Worm (Caenorhabditis elegans) whole organism, L2 larva: ENCODE results near the gene W09D6.5.
A peak's percentile ranks its signal among the peaks of the same experiment; 100 is the strongest.
"Not testable (repeated sequence)": the region's sequence is repeated elsewhere in the genome, so short reads cannot be mapped to it uniquely, and the experiment has no call there.

Experiments
- C34F6.9 ChIP-seq: fragments of 150-350 bp; optimal IDR thresholded peaks from 2 replicates; lab custom pipeline; 2014; ENCODE audit warnings: missing biosample characterization, missing genetic modification characterization
- F13H6.1 ChIP-seq: sonication (generic microtip); optimal IDR thresholded peaks from 2 replicates; lab custom pipeline; 2016; ENCODE audit warnings: missing genetic modification characterization, missing compliant biosample characterization
- R02D3.7 ChIP-seq: fragments of 150-350 bp; optimal IDR thresholded peaks from 2 replicates; lab custom pipeline; 2014; ENCODE audit warnings: missing biosample characterization, missing genetic modification characterization
- Y55F3AM.14 ChIP-seq: fragments of 200-800 bp; sonication (Bioruptor generic); optimal IDR thresholded peaks from 2 replicates; lab custom pipeline; 2018; ENCODE audit warnings: mild to moderate bottlenecking, missing genetic modification characterization, missing compliant biosample characterization
- alr-1 ChIP-seq: fragments of 150-350 bp; optimal IDR thresholded peaks from 2 replicates; lab custom pipeline; 2014; ENCODE audit warnings: missing biosample characterization, missing genetic modification characterization
- aly-2 ChIP-seq: fragments of 150-350 bp; optimal IDR thresholded peaks from 2 replicates; lab custom pipeline; 2014; ENCODE audit warnings: missing biosample characterization, missing genetic modification characterization
- ama-1 ChIP-seq: fragments of 150-350 bp; optimal IDR thresholded peaks from 2 replicates; lab custom pipeline; 2018; ENCODE audit warnings: inconsistent platforms
- ceh-16 ChIP-seq: fragments of 150-350 bp; optimal IDR thresholded peaks from 2 replicates; lab custom pipeline; 2014; ENCODE audit warnings: missing biosample characterization, missing genetic modification characterization
- ceh-82 ChIP-seq: fragments of 150-350 bp; optimal IDR thresholded peaks from 2 replicates; lab custom pipeline; 2014; ENCODE audit warnings: missing biosample characterization, missing genetic modification characterization
- crh-2 ChIP-seq: sonication (generic microtip); optimal IDR thresholded peaks from 2 replicates; lab custom pipeline; 2017; ENCODE audit warnings: missing biosample characterization, missing genetic modification characterization
- dmd-4 ChIP-seq: sonication (generic microtip); optimal IDR thresholded peaks from 2 replicates; lab custom pipeline; 2017; ENCODE audit warnings: missing biosample characterization, missing genetic modification characterization
- egl-27 ChIP-seq: sonication (generic microtip); optimal IDR thresholded peaks from 3 replicates; lab custom pipeline; 2017; ENCODE audit warnings: missing biosample characterization, missing genetic modification reagents, missing genetic modification characterization
- elt-1 ChIP-seq: fragments of 150-350 bp; optimal IDR thresholded peaks from 2 replicates; lab custom pipeline; 2014; ENCODE audit warnings: missing biosample characterization, missing genetic modification characterization
- elt-3 ChIP-seq: sonication (generic microtip); optimal IDR thresholded peaks from 2 replicates; lab custom pipeline; 2017; ENCODE audit warnings: missing biosample characterization, missing genetic modification characterization
- fos-1 ChIP-seq: fragments of 150-350 bp; optimal IDR thresholded peaks from 2 replicates; lab custom pipeline; 2014; ENCODE audit warnings: missing biosample characterization, missing genetic modification characterization
- gmeb-1 ChIP-seq: fragments of 150-350 bp; optimal IDR thresholded peaks from 2 replicates; lab custom pipeline; 2014; ENCODE audit warnings: missing biosample characterization, missing genetic modification characterization
- lin-13 ChIP-seq: fragments of 150-350 bp; optimal IDR thresholded peaks from 2 replicates; lab custom pipeline; 2014; ENCODE audit warnings: missing biosample characterization, missing genetic modification reagents, missing genetic modification characterization
- lin-39 ChIP-seq: fragments of 150-350 bp; optimal IDR thresholded peaks from 2 replicates; lab custom pipeline; 2014; ENCODE audit warnings: missing biosample characterization, missing genetic modification reagents, missing genetic modification characterization
- mab-5 ChIP-seq: fragments of 150-350 bp; optimal IDR thresholded peaks from 2 replicates; lab custom pipeline; 2014; ENCODE audit warnings: missing biosample characterization, missing genetic modification characterization
- mbf-1 ChIP-seq: sonication (generic microtip); optimal IDR thresholded peaks from 2 replicates; lab custom pipeline; 2017; ENCODE audit warnings: missing biosample characterization, missing genetic modification characterization
- mdl-1 ChIP-seq, 2 experiments: fragments of 150-350 bp in 1 of 2; sonication (generic microtip) in 1 of 2; optimal IDR thresholded peaks; 2 replicates each; lab custom pipeline; 2017; ENCODE audit warnings: missing biosample characterization in 2 of 2, missing genetic modification characterization in 2 of 2
- nhr-11 ChIP-seq: fragments of 150-350 bp; optimal IDR thresholded peaks from 2 replicates; lab custom pipeline; 2014; ENCODE audit warnings: missing biosample characterization, missing genetic modification characterization
- nhr-12 ChIP-seq: fragments of 150-350 bp; optimal IDR thresholded peaks from 2 replicates; lab custom pipeline; 2014; ENCODE audit warnings: missing biosample characterization, missing genetic modification characterization
- nhr-129 ChIP-seq: fragments of 150-350 bp; optimal IDR thresholded peaks from 2 replicates; lab custom pipeline; 2014; ENCODE audit warnings: missing biosample characterization, missing genetic modification characterization
- nhr-21 ChIP-seq: fragments of 150-350 bp; optimal IDR thresholded peaks from 2 replicates; lab custom pipeline; 2014; ENCODE audit warnings: missing biosample characterization, missing genetic modification characterization
- nhr-23 ChIP-seq: fragments of 150-350 bp; optimal IDR thresholded peaks from 2 replicates; lab custom pipeline; 2014; ENCODE audit warnings: missing biosample characterization, missing genetic modification reagents, missing genetic modification characterization
- nhr-237 ChIP-seq: fragments of 150-350 bp; optimal IDR thresholded peaks from 2 replicates; lab custom pipeline; 2014; ENCODE audit warnings: missing biosample characterization, missing genetic modification characterization
- nhr-6 ChIP-seq: fragments of 150-350 bp; optimal IDR thresholded peaks from 2 replicates; lab custom pipeline; 2014; ENCODE audit warnings: missing biosample characterization, missing genetic modification characterization
- peb-1 ChIP-seq: fragments of 150-350 bp; optimal IDR thresholded peaks from 2 replicates; lab custom pipeline; 2014; ENCODE audit warnings: missing biosample characterization, missing genetic modification characterization
- sem-4 ChIP-seq: fragments of 150-350 bp; optimal IDR thresholded peaks from 2 replicates; lab custom pipeline; 2014; ENCODE audit warnings: missing biosample characterization, missing genetic modification reagents, missing genetic modification characterization
- skn-1 ChIP-seq: sonication (generic microtip); optimal IDR thresholded peaks from 2 replicates; lab custom pipeline; 2017; ENCODE audit warnings: missing biosample characterization, missing genetic modification characterization
- sma-9 ChIP-seq, 2 experiments: fragments of 150-350 bp in 1 of 2; sonication (generic microtip) in 1 of 2; optimal IDR thresholded peaks; 2 replicates each; lab custom pipeline; 2014 to 2016; ENCODE audit warnings: missing genetic modification characterization in 2 of 2, mild to moderate bottlenecking in 1 of 2, missing biosample characterization in 1 of 2, missing compliant biosample characterization in 1 of 2, missing genetic modification reagents in 1 of 2, moderate library complexity in 1 of 2
- snpc-4 ChIP-seq: fragments of 150-350 bp; optimal IDR thresholded peaks from 2 replicates; lab custom pipeline; 2014; ENCODE audit warnings: missing biosample characterization, missing genetic modification characterization
- unc-39 ChIP-seq: fragments of 150-350 bp; optimal IDR thresholded peaks from 2 replicates; lab custom pipeline; 2014; ENCODE audit warnings: missing biosample characterization, missing genetic modification characterization
- unc-55 ChIP-seq: fragments of 150-350 bp; sonication (generic microtip); optimal IDR thresholded peaks from 3 replicates; lab custom pipeline; 2014; ENCODE audit warnings: missing biosample characterization, missing genetic modification reagents, missing genetic modification characterization
- unc-62 ChIP-seq: fragments of 150-350 bp; optimal IDR thresholded peaks from 2 replicates; lab custom pipeline; 2014; ENCODE audit warnings: missing biosample characterization, missing genetic modification reagents, missing genetic modification characterization
- ztf-1 ChIP-seq: fragments of 200-800 bp; sonication (Bioruptor generic); conservative IDR thresholded peaks from 2 replicates; pipeline ENCODE4 v1.3.6; 2022; ENCODE audit warnings: missing genetic modification characterization, missing compliant biosample characterization
- ztf-11 ChIP-seq: sonication (generic microtip); optimal IDR thresholded peaks from 2 replicates; lab custom pipeline; 2017; ENCODE audit warnings: missing biosample characterization, missing genetic modification characterization
- ztf-4 ChIP-seq: fragments of 150-350 bp; optimal IDR thresholded peaks from 2 replicates; lab custom pipeline; 2014; ENCODE audit warnings: missing biosample characterization, missing genetic modification characterization

Gene W09D6.5

DNA sequence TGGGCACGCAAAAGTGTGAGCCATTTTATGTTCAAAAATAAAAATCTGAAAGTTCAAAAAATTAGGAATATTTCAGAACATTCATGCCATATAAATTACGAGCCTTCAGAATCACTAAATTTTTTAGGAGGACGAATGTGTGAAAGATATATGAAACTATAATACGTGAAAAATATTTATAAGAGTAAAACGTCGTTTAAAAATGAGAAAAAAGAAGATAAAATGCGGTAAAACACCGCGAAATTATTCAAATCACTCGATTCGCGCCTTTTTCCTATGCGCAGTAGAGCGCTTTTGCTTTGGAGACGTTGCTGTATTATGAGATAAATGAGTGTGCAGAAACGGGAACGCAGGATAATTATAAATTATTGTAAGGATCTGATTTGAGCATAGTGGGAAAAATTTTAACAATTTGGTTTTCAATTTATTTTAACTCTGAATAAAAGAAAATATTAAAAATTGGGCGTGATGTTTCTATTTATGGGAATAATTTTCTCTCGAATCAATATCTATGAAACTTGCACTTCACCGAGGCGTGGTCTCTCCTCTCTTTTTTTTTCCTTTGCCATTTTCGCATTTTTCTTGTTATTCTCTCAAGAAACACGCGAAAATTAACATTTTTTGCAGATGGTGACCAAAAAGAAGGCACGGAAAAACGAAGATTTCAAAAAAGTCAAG is 31.0 kb downstream of the W09D6.5 start, which contains the start of the genes sup-35 and Y48A6C.4 (continued):
- TF ChIP-seq Y55F3AM.14 (GFP tag; lab: Kevin White, UChicago): no peak
- TF ChIP-seq sem-4: peak; percentile 30
- TF ChIP-seq unc-62 (GFP tag; lab: Kevin White, UChicago): no peak
- no peak for TF ChIP-seq skn-1 (tag; lab: Kevin White, UChicago)
- no peak for TF ChIP-seq egl-27
- TF ChIP-seq nhr-6 (tag; lab: Kevin White, UChicago): peak; percentile 64
- no peak for TF ChIP-seq ceh-16 (tag; lab: Kevin White, UChicago)
- no peak for TF ChIP-seq nhr-12 (tag; lab: Kevin White, UChicago)
- peak; percentile 77 for TF ChIP-seq sma-9 (GFP tag; optimal IDR thresholded peaks at IDR 0.05; lab: Kevin White, UChicago)
- TF ChIP-seq sma-9 (tag; optimal IDR thresholded peaks at IDR 0.05; lab: Kevin White, UChicago): no peak
- no peak for TF ChIP-seq aly-2 (tag; lab: Kevin White, UChicago)
- no peak for TF ChIP-seq elt-1 (tag; lab: Kevin White, UChicago)
- no peak for TF ChIP-seq R02D3.7 (tag; lab: Kevin White, UChicago)
- peak; percentile 49 for TF ChIP-seq ztf-4 (tag; lab: Kevin White, UChicago)
- no peak for TF ChIP-seq ztf-11 (tag; lab: Kevin White, UChicago)
- no peak for TF ChIP-seq mab-5 (tag; lab: Kevin White, UChicago)

DNA sequence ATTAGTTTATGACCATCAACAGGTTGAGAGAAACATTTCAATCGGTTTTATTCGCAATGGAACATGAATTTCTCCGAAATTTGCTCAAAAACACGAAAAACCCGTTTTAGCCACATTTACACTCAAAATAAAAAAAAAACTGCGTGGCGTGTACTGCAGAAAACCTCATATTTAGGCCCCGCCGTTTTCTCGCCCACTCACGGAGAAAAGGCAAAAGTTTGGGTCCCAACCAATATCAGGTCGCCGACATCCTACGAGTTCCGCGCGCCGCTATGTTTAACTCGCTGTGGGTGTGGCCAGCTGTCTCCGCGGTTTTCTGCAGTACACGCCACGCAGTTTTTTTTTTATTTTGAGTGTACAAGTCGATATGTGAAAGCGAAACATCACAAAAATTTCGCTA is 35.6 kb downstream of the W09D6.5 start:
- no peak for TF ChIP-seq ceh-82 (tag; lab: Kevin White, UChicago)
- TF ChIP-seq snpc-4 (tag; lab: Kevin White, UChicago): peak; percentile 75
- TF ChIP-seq nhr-23 (tag; lab: Kevin White, UChicago): no peak
- TF ChIP-seq, all 48 proteins: peak for 1

DNA sequence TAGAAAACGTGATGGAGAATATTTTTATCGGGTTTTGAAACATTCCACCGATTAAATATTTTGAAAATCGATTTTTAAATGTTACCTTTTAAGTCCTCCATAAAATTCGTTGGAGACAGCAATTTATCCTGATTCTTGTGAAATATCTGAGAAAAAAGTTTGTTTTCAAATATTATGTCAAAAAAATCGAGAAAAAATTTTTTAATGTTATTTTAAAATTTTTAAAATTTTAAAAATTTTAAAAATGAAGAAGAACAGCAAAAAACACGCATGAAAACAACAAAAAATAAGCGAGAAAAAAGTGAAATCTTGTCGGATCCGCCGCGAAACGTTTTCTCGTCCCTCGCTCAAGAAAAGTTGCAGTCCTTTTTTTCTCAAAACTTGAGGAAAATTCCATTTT is 39.2 kb downstream of the W09D6.5 start, which contains the start of gene Y48A6C.8:
Gene Y48A6C.8 (minus strand): TSS at position 101 of the 400 bp plus-strand sequence.
- TF ChIP-seq peb-1 (tag; lab: Kevin White, UChicago) (no peak), ztf-1 (GFP tag; lab: Robert Waterston, UW) (no peak)

DNA sequence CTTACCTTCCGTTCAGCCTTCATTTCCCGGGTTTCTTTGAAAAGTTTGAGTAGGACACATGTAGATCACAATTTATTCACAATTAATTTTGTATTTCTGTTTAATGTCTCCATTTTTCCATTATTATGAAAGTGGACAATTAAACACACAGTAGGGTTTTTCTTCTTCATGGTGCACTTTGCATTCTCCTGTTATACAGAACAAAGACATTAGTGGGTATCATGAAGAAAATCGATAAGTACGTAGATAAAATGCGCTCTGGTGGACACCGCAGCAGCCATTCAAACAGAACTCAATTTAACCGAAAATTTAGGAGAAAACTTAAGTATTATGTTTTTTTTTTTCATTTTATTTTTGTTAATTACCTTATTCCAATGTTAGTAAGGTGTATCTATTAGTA is 41.1 kb downstream of the W09D6.5 start:
- no peak for TF ChIP-seq nhr-129 (tag; lab: Kevin White, UChicago)
- no peak for TF ChIP-seq ztf-4 (tag; lab: Kevin White, UChicago)
- TF ChIP-seq mdl-1 (tag; optimal IDR thresholded peaks at IDR 0.05; lab: Kevin White, UChicago): no peak
- TF ChIP-seq gmeb-1 (tag; lab: Kevin White, UChicago): no peak
- TF ChIP-seq unc-62 (GFP tag; lab: Kevin White, UChicago): no peak
- TF ChIP-seq C34F6.9: peak; percentile 1
- no peak for TF ChIP-seq skn-1 (tag; lab: Kevin White, UChicago)
- TF ChIP-seq unc-55 (GFP tag; lab: Kevin White, UChicago): peak; percentile 29
- no peak for TF ChIP-seq snpc-4 (tag; lab: Kevin White, UChicago)
- TF ChIP-seq fos-1 (tag; lab: Kevin White, UChicago): no peak
- no peak for TF ChIP-seq ceh-82 (tag; lab: Kevin White, UChicago)

DNA sequence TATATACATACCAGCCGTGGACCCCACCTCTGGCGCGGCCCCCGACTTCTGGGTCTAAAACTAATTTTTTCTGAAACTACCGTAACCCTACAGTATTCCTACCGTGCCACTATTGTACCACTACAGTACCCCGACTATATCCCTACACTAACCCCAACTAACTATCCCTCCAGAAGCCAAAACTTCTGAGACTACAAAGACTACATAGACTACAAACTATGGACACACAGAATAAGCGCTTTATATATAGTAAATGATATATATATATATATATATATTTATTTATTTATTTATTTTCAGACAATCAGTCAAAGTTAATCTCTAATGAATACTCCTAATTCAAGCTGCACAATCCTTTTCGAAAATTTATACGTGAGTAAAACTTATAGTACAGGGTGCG is 43.2 kb downstream of the W09D6.5 start, which contains the start of gene pha-1:
Gene pha-1 (plus strand): TSS at position 301 of the 400 bp plus-strand sequence.
- not testable (repeated sequence) for TF ChIP-seq unc-39; snpc-4 (tag; lab: Kevin White, UChicago); elt-3 (tag; lab: Kevin White, UChicago)
- TF ChIP-seq, all 48 proteins: peak for 0; not testable (repeated sequence) for 48

DNA sequence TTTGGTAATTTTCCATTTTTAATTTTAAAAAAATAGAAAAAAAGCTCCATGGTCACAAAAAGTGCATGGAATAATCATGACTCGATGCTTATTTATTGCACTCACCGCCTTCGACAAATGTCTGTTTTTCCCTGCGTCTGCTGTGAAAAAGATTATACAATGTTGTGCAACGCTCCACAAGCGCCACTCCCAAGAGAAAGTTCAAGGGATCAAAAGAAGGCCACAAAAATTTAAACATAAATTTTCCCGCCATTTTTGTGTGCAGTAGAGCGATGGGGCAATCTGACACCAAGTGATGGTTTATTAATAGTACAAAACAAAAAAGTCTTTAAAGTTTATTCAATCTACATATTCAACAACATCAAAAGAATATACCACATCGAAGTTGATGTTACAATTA is 50.6 kb downstream of the W09D6.5 start, which contains the start of gene fbxa-128:
Gene fbxa-128 (minus strand): TSS at position 192 of the 400 bp plus-strand sequence.
- TF ChIP-seq lin-13 (GFP tag; lab: Kevin White, UChicago) (peak; percentile 0), elt-3 (tag; lab: Kevin White, UChicago) (no peak), alr-1 (tag; lab: Kevin White, UChicago) (no peak), nhr-23 (tag; lab: Kevin White, UChicago) (no peak), ceh-82 (tag; lab: Kevin White, UChicago) (no peak), snpc-4 (tag; lab: Kevin White, UChicago) (no peak), unc-55 (GFP tag; lab: Kevin White, UChicago) (peak; percentile 61), gmeb-1 (tag; lab: Kevin White, UChicago) (peak; percentile 31), skn-1 (tag; lab: Kevin White, UChicago) (no peak), nhr-12 (tag; lab: Kevin White, UChicago) (no peak), nhr-11 (tag; lab: Kevin White, UChicago) (no peak), C34F6.9 (peak; percentile 21), lin-39 (tag; lab: Kevin White, UChicago) (no peak), unc-62 (GFP tag; lab: Kevin White, UChicago) (no peak), R02D3.7 (tag; lab: Kevin White, UChicago) (no peak), nhr-21 (tag; lab: Kevin White, UChicago) (no peak), nhr-129 (tag; lab: Kevin White, UChicago) (peak; percentile 34), crh-2 (tag; lab: Kevin White, UChicago) (peak; percentile 62), ztf-1 (GFP tag; lab: Robert Waterston, UW) (no peak), nhr-6 (tag; lab: Kevin White, UChicago) (no peak), ama-1 (lab: Kevin White, UChicago) (no peak), F13H6.1 (no peak), peb-1 (tag; lab: Kevin White, UChicago) (no peak), nhr-237 (no peak), ztf-4 (tag; lab: Kevin White, UChicago) (no peak), mbf-1 (no peak), dmd-4 (tag; lab: Kevin White, UChicago) (no peak), aly-2 (tag; lab: Kevin White, UChicago) (no peak)
